Worm (Caenorhabditis elegans): ENCODE data around the gene col-38.
A peak's percentile ranks its signal among the peaks of the same experiment; 100 is the strongest.

The col-38 gene

ce11 chrII:8602337-8602944 is 33.6 kb upstream of the col-38 start, which contains the start of the genes cpf-1 and rpl-26:
TSS of gene cpf-1 (minus strand) at chrII:8602440.
TSS of gene rpl-26 (plus strand) at chrII:8602785.
- TF ChIP-seq cnd-1 (tag; optimal IDR thresholded peaks at IDR 0.05): no peak
- no peak for TF ChIP-seq blmp-1 (tag; optimal IDR thresholded peaks at IDR 0.05)
- TF ChIP-seq mep-1 (tag; optimal IDR thresholded peaks at IDR 0.05): peak; percentile 74
- no peak for TF ChIP-seq unc-120 (tag; optimal IDR thresholded peaks at IDR 0.05; ENCODE audit: poor library complexity, severe bottlenecking)
- TF ChIP-seq mab-5 (tag; optimal IDR thresholded peaks at IDR 0.05): no peak
- no peak for TF ChIP-seq elt-1 (tag; optimal IDR thresholded peaks at IDR 0.05; ENCODE audit: borderline replicate concordance, insufficient read depth)
- TF ChIP-seq unc-62 (GFP tag; optimal IDR thresholded peaks at IDR 0.05): no peak
- TF ChIP-seq sptf-1 (tag; optimal IDR thresholded peaks at IDR 0.05): no peak
- TF ChIP-seq ham-2 (GFP tag; optimal IDR thresholded peaks at IDR 0.05): no peak
- TF ChIP-seq nhr-76 (tag; optimal IDR thresholded peaks at IDR 0.05): no peak
- peak; percentile 7 for TF ChIP-seq ceh-39 (tag; optimal IDR thresholded peaks at IDR 0.05)
- no peak for TF ChIP-seq lin-13 (tag; optimal IDR thresholded peaks at IDR 0.05)
- no peak for TF ChIP-seq bed-3 (GFP tag; optimal IDR thresholded peaks at IDR 0.05)
- no peak for TF ChIP-seq lin-32 (GFP tag; optimal IDR thresholded peaks at IDR 0.05)
- TF ChIP-seq pha-4 (tag; optimal IDR thresholded peaks at IDR 0.05): peak; percentile 32
- peak; percentile 78 for TF ChIP-seq lsy-2 (tag; optimal IDR thresholded peaks at IDR 0.05)
- peak; percentile 49 for TF ChIP-seq ces-1 (GFP tag; optimal IDR thresholded peaks at IDR 0.05)
- no peak for TF ChIP-seq snpc-4 (tag; optimal IDR thresholded peaks at IDR 0.05)
- TF ChIP-seq elt-3 (tag; optimal IDR thresholded peaks at IDR 0.05): no peak
- TF ChIP-seq flh-1 (GFP tag; optimal IDR thresholded peaks at IDR 0.05): no peak
- TF ChIP-seq ceh-83 (GFP tag; optimal IDR thresholded peaks at IDR 0.05): no peak
- TF ChIP-seq zip-8 (tag; optimal IDR thresholded peaks at IDR 0.05): no peak
- TF ChIP-seq hlh-1 (tag; optimal IDR thresholded peaks at IDR 0.05): peak; percentile 1
- TF ChIP-seq M03D4.4 (tag; optimal IDR thresholded peaks at IDR 0.05): no peak
- peak; percentile 54 for TF ChIP-seq nhr-237 (tag; optimal IDR thresholded peaks at IDR 0.05)
- no peak for TF ChIP-seq nhr-12 (tag; optimal IDR thresholded peaks at IDR 0.05)
- no peak for TF ChIP-seq drap-1 (GFP tag; optimal IDR thresholded peaks at IDR 0.05)
- TF ChIP-seq nhr-2 (tag; optimal IDR thresholded peaks at IDR 0.05): no peak
- TF ChIP-seq unc-39 (tag; optimal IDR thresholded peaks at IDR 0.05): no peak
- no peak for TF ChIP-seq ztf-11 (tag; optimal IDR thresholded peaks at IDR 0.05)
- TF ChIP-seq sem-2 (GFP tag; optimal IDR thresholded peaks at IDR 0.05): no peak
- TF ChIP-seq nhr-28 (tag; optimal IDR thresholded peaks at IDR 0.05): no peak
- no peak for TF ChIP-seq ceh-43 (GFP tag; optimal IDR thresholded peaks at IDR 0.05)

ce11 chrII:8600165-8600564 is 31.3 kb upstream of the col-38 start, which contains the start of gene pigg-1:
TSS of gene pigg-1 (minus strand) at chrII:8600265.
- TF ChIP-seq M03D4.4 (tag; optimal IDR thresholded peaks at IDR 0.05) (no peak), drap-1 (GFP tag; optimal IDR thresholded peaks at IDR 0.05) (no peak), ceh-43 (GFP tag; optimal IDR thresholded peaks at IDR 0.05) (no peak), cnd-1 (tag; optimal IDR thresholded peaks at IDR 0.05) (no peak), unc-120 (tag; optimal IDR thresholded peaks at IDR 0.05; ENCODE audit: poor library complexity, severe bottlenecking) (no peak), ceh-39 (tag; optimal IDR thresholded peaks at IDR 0.05) (no peak), nhr-28 (tag; optimal IDR thresholded peaks at IDR 0.05) (no peak), nhr-237 (tag; optimal IDR thresholded peaks at IDR 0.05) (no peak), ceh-83 (GFP tag; optimal IDR thresholded peaks at IDR 0.05) (no peak), unc-39 (tag; optimal IDR thresholded peaks at IDR 0.05) (no peak), sem-2 (GFP tag; optimal IDR thresholded peaks at IDR 0.05) (no peak), mep-1 (tag; optimal IDR thresholded peaks at IDR 0.05) (no peak), snpc-4 (tag; optimal IDR thresholded peaks at IDR 0.05) (no peak), hlh-1 (tag; optimal IDR thresholded peaks at IDR 0.05) (no peak)

ce11 chrII:8599214-8599613 is 30.3 kb upstream of the col-38 start, which contains the start of gene F28C6.5:
TSS of gene F28C6.5 (plus strand) at chrII:8599514.
- no peak for TF ChIP-seq cnd-1 (tag; optimal IDR thresholded peaks at IDR 0.05)

ce11 chrII:8593840-8594625 is 25.1 kb upstream of the col-38 start, which contains the start of gene aptf-3:
TSS of gene aptf-3 (plus strand) at chrII:8594190.
- no peak for TF ChIP-seq ztf-11 (tag; optimal IDR thresholded peaks at IDR 0.05)
- no peak for TF ChIP-seq cnd-1 (tag; optimal IDR thresholded peaks at IDR 0.05)
- TF ChIP-seq blmp-1 (tag; optimal IDR thresholded peaks at IDR 0.05): no peak
- TF ChIP-seq ceh-43 (GFP tag; optimal IDR thresholded peaks at IDR 0.05): no peak
- no peak for TF ChIP-seq ces-1 (GFP tag; optimal IDR thresholded peaks at IDR 0.05)
- TF ChIP-seq nhr-237 (tag; optimal IDR thresholded peaks at IDR 0.05): no peak
- no peak for TF ChIP-seq sem-2 (GFP tag; optimal IDR thresholded peaks at IDR 0.05)
- TF ChIP-seq flh-1 (GFP tag; optimal IDR thresholded peaks at IDR 0.05): no peak
- no peak for TF ChIP-seq drap-1 (GFP tag; optimal IDR thresholded peaks at IDR 0.05)
- no peak for TF ChIP-seq lsy-2 (tag; optimal IDR thresholded peaks at IDR 0.05)
- no peak for TF ChIP-seq sptf-1 (tag; optimal IDR thresholded peaks at IDR 0.05)
- TF ChIP-seq snpc-4 (tag; optimal IDR thresholded peaks at IDR 0.05): no peak
- TF ChIP-seq mep-1 (tag; optimal IDR thresholded peaks at IDR 0.05): no peak
- no peak for TF ChIP-seq lin-13 (tag; optimal IDR thresholded peaks at IDR 0.05)
- no peak for TF ChIP-seq ceh-39 (tag; optimal IDR thresholded peaks at IDR 0.05)
- no peak for TF ChIP-seq elt-3 (tag; optimal IDR thresholded peaks at IDR 0.05)

All from whole organism, mixed stage, embryonic.